In genomic region chr3L:11720780-11721179, dm6 we compare ENCODE assay signal across 1 fruit fly cellular context.
TF ChIP-seq lines count a peak whose summit lies in the region.

Bmcp (plus strand) TSS chr3L:11720934.

TF ChIP-seq in whole organism, embryonic, 481 proteins besides CTCF, POLR2A, EP300 and RAD21 (continued from another document and continues in another):
- TF ChIP-seq CG7745 (tag; optimal IDR thresholded peaks at IDR 0.05; lab: Kevin White, UChicago): no peak
- TF ChIP-seq BtbVII (GFP tag; optimal IDR thresholded peaks at IDR 0.05; lab: Kevin White, UChicago): peak; percentile 38
- TF ChIP-seq chinmo (GFP tag; IDR thresholded peaks at IDR 0.05; lab: Robert Waterston, UW; ENCODE audit: partially characterized antibody): 0 out of 4 replicates have a peak, but pooled peaks have one; percentile 13
- TF ChIP-seq kni (GFP tag; optimal IDR thresholded peaks at IDR 0.05; lab: Kevin White, UChicago): no peak
- TF ChIP-seq az2 (GFP tag; optimal IDR thresholded peaks at IDR 0.05; lab: Kevin White, UChicago): no peak
- no peak for TF ChIP-seq bcd (GFP tag; optimal IDR thresholded peaks at IDR 0.05; lab: Kevin White, UChicago)
- TF ChIP-seq org-1 (GFP tag; optimal IDR thresholded peaks at IDR 0.05; lab: Kevin White, UChicago): no peak
- TF ChIP-seq CG18599 (GFP tag; optimal IDR thresholded peaks at IDR 0.05; lab: Kevin White, UChicago): peak; percentile 7
- TF ChIP-seq ase (GFP tag; IDR thresholded peaks at IDR 0.05; lab: Robert Waterston, UW): no peak
- TF ChIP-seq CG10654 (GFP tag; optimal IDR thresholded peaks at IDR 0.05; lab: Kevin White, UChicago): no peak
- no peak for TF ChIP-seq CG34376 (GFP tag; optimal IDR thresholded peaks at IDR 0.05; lab: Kevin White, UChicago)
- peak; percentile 81 for TF ChIP-seq scrt (GFP tag; optimal IDR thresholded peaks at IDR 0.05; lab: Kevin White, UChicago)
- peak; percentile 2 for TF ChIP-seq nom (GFP tag; optimal IDR thresholded peaks at IDR 0.05; lab: Kevin White, UChicago)
- TF ChIP-seq CG30020 (tag; optimal IDR thresholded peaks at IDR 0.05; lab: Kevin White, UChicago): no peak
- TF ChIP-seq Ravus (GFP tag; IDR thresholded peaks at IDR 0.05; lab: Robert Waterston, UW): no peak
- no peak for TF ChIP-seq CG3847 (GFP tag; IDR thresholded peaks at IDR 0.05; lab: Robert Waterston, UW)
- TF ChIP-seq lov (optimal IDR thresholded peaks at IDR 0.05; lab: Kevin White, UChicago): no peak
- TF ChIP-seq lov (GFP tag; IDR thresholded peaks at IDR 0.05; lab: Robert Waterston, UW): 0 out of 3 replicates have a peak, but pooled peaks have one; percentile 63
- TF ChIP-seq CG14965 (GFP tag; optimal IDR thresholded peaks at IDR 0.05; lab: Kevin White, UChicago; ENCODE audit: borderline replicate concordance): no peak
- TF ChIP-seq CG12219 (GFP tag; optimal IDR thresholded peaks at IDR 0.05; lab: Kevin White, UChicago): no peak
- peak; percentile 48; the same call in 1 of the 2 replicates for TF ChIP-seq CG13287 (GFP tag; IDR thresholded peaks at IDR 0.05; lab: Robert Waterston, UW; ENCODE audit: partially characterized antibody)
- peak; percentile 94 for TF ChIP-seq E2f2 (GFP tag; IDR thresholded peaks at IDR 0.05; lab: Robert Waterston, UW)
- no peak for TF ChIP-seq Side (GFP tag; optimal IDR thresholded peaks at IDR 0.05; lab: Kevin White, UChicago)
- TF ChIP-seq Sry-δ (GFP tag; optimal IDR thresholded peaks at IDR 0.05; lab: Kevin White, UChicago): peak; percentile 21
- TF ChIP-seq CG33213 (GFP tag; optimal IDR thresholded peaks at IDR 0.05; lab: Kevin White, UChicago): peak; percentile 26
- 0 out of 3 replicates have a peak, but pooled peaks have one; percentile 30 for TF ChIP-seq HLH4C (GFP tag; IDR thresholded peaks at IDR 0.05; lab: Robert Waterston, UW; ENCODE audit: partially characterized antibody)
- no peak for TF ChIP-seq H15 (GFP tag; IDR thresholded peaks at IDR 0.05; lab: Robert Waterston, UW)
- TF ChIP-seq nerfin-1 (tag; optimal IDR thresholded peaks at IDR 0.05; lab: Kevin White, UChicago): peak; percentile 46
- no peak for TF ChIP-seq CG6791 (GFP tag; IDR thresholded peaks at IDR 0.05; lab: Robert Waterston, UW; ENCODE audit: partially characterized antibody)
- no peak for TF ChIP-seq CG12155 (GFP tag; optimal IDR thresholded peaks at IDR 0.05; lab: Kevin White, UChicago)
- peak; percentile 27 for TF ChIP-seq B-H2 (GFP tag; optimal IDR thresholded peaks at IDR 0.05; lab: Kevin White, UChicago)
- no peak for TF ChIP-seq ato (GFP tag; IDR thresholded peaks at IDR 0.05; lab: Robert Waterston, UW; ENCODE audit: partially characterized antibody)
- TF ChIP-seq ash1 (GFP tag; optimal IDR thresholded peaks at IDR 0.05; lab: Kevin White, UChicago): no peak
- peak; percentile 26; the same call in 1 of the 2 replicates for TF ChIP-seq vvl (GFP tag; IDR thresholded peaks at IDR 0.05; lab: Robert Waterston, UW)
- peak; percentile 90 for TF ChIP-seq Dp (GFP tag; optimal IDR thresholded peaks at IDR 0.05; lab: Kevin White, UChicago)
- no peak for TF ChIP-seq Dfd (GFP tag; optimal IDR thresholded peaks at IDR 0.05; lab: Kevin White, UChicago)
- peak; percentile 51 for TF ChIP-seq NfI (GFP tag; optimal IDR thresholded peaks at IDR 0.05; lab: Kevin White, UChicago)
- peak; percentile 30 for TF ChIP-seq CG14710 (tag; optimal IDR thresholded peaks at IDR 0.05; lab: Kevin White, UChicago)
- no peak for TF ChIP-seq exex (tag; optimal IDR thresholded peaks at IDR 0.05; lab: Kevin White, UChicago)
- TF ChIP-seq amos (GFP tag; IDR thresholded peaks at IDR 0.05; lab: Robert Waterston, UW; ENCODE audit: partially characterized antibody): 0 out of 2 replicates have a peak, but pooled peaks have one; percentile 7
- TF ChIP-seq her (GFP tag; optimal IDR thresholded peaks at IDR 0.05; lab: Kevin White, UChicago): no peak
- peak; percentile 76 for TF ChIP-seq CG4360 (GFP tag; IDR thresholded peaks at IDR 0.05; lab: Robert Waterston, UW)
- no peak for TF ChIP-seq tgo (GFP tag; IDR thresholded peaks at IDR 0.05; lab: Robert Waterston, UW)
- TF ChIP-seq ci (GFP tag; IDR thresholded peaks at IDR 0.05; lab: Robert Waterston, UW): peak; percentile 33; the same call in 1 of the 3 replicates
- no peak for TF ChIP-seq ssp (GFP tag; IDR thresholded peaks at IDR 0.05; lab: Robert Waterston, UW)
- peak; percentile 65 for TF ChIP-seq pzg (GFP tag; optimal IDR thresholded peaks at IDR 0.05; lab: Kevin White, UChicago)
- TF ChIP-seq CG2199 (GFP tag; IDR thresholded peaks at IDR 0.05; lab: Robert Waterston, UW): no peak
- no peak for TF ChIP-seq CG11093 (GFP tag; IDR thresholded peaks at IDR 0.05; lab: Robert Waterston, UW)
- no peak for TF ChIP-seq CG6272 (GFP tag; IDR thresholded peaks at IDR 0.05; lab: Robert Waterston, UW)
- no peak for TF ChIP-seq CkIIα-i1 (GFP tag; IDR thresholded peaks at IDR 0.05; lab: Robert Waterston, UW)
- no peak for TF ChIP-seq CG10565 (GFP tag; optimal IDR thresholded peaks at IDR 0.05; lab: Kevin White, UChicago)
- no peak for TF ChIP-seq maf-S (GFP tag; optimal IDR thresholded peaks at IDR 0.05; lab: Kevin White, UChicago)
- no peak for TF ChIP-seq Asciz (GFP tag; optimal IDR thresholded peaks at IDR 0.05; lab: Kevin White, UChicago)
- TF ChIP-seq CG11560 (tag; IDR thresholded peaks at IDR 0.05; lab: Robert Waterston, UW): no peak
- no peak for TF ChIP-seq Dref (GFP tag; IDR thresholded peaks at IDR 0.05; lab: Robert Waterston, UW)
- no peak for TF ChIP-seq tap (tag; optimal IDR thresholded peaks at IDR 0.05; lab: Kevin White, UChicago)
- TF ChIP-seq CG11504 (tag; optimal IDR thresholded peaks at IDR 0.05; lab: Kevin White, UChicago): peak; percentile 30
- TF ChIP-seq CG13624 (GFP tag; optimal IDR thresholded peaks at IDR 0.05; lab: Kevin White, UChicago): no peak
- TF ChIP-seq knrl (GFP tag; IDR thresholded peaks at IDR 0.05; lab: Robert Waterston, UW; ENCODE audit: partially characterized antibody): no peak
- no peak for TF ChIP-seq ac (GFP tag; optimal IDR thresholded peaks at IDR 0.05; lab: Kevin White, UChicago)
- TF ChIP-seq CG18764 (GFP tag; optimal IDR thresholded peaks at IDR 0.05; lab: Kevin White, UChicago): no peak
- peak; percentile 50 for TF ChIP-seq CG10267 (tag; optimal IDR thresholded peaks at IDR 0.05; lab: Kevin White, UChicago)
- peak; percentile 35 for TF ChIP-seq Fer1 (GFP tag; optimal IDR thresholded peaks at IDR 0.05; lab: Kevin White, UChicago)
- 0 out of 2 replicates have a peak, but pooled peaks have one; percentile 30 for TF ChIP-seq sna (GFP tag; IDR thresholded peaks at IDR 0.05; lab: Robert Waterston, UW; ENCODE audit: partially characterized antibody)
- TF ChIP-seq CG17186 (GFP tag; optimal IDR thresholded peaks at IDR 0.05; lab: Kevin White, UChicago): peak; percentile 27
- no peak for TF ChIP-seq dan (GFP tag; IDR thresholded peaks at IDR 0.05; lab: Robert Waterston, UW)
- peak; percentile 8 for TF ChIP-seq odd (GFP tag; optimal IDR thresholded peaks at IDR 0.05; lab: Kevin White, UChicago)
- TF ChIP-seq gce (GFP tag; IDR thresholded peaks at IDR 0.05; lab: Robert Waterston, UW): no peak
- no peak for TF ChIP-seq CG7786 (GFP tag; optimal IDR thresholded peaks at IDR 0.05; lab: Kevin White, UChicago)
- peak; percentile 16 for TF ChIP-seq pho (GFP tag; optimal IDR thresholded peaks at IDR 0.05; lab: Kevin White, UChicago)
- no peak for TF ChIP-seq Dbx (GFP tag; IDR thresholded peaks at IDR 0.05; lab: Robert Waterston, UW)
- no peak for TF ChIP-seq Sox102F (GFP tag; optimal IDR thresholded peaks at IDR 0.05; lab: Kevin White, UChicago)
- no peak for TF ChIP-seq CG1233 (GFP tag; optimal IDR thresholded peaks at IDR 0.05; lab: Kevin White, UChicago)
- TF ChIP-seq CG11696 (GFP tag; IDR thresholded peaks at IDR 0.05; lab: Robert Waterston, UW): no peak
- TF ChIP-seq wek (GFP tag; optimal IDR thresholded peaks at IDR 0.05; lab: Kevin White, UChicago): no peak
- no peak for TF ChIP-seq CG4282 (GFP tag; optimal IDR thresholded peaks at IDR 0.05; lab: Kevin White, UChicago)
- no peak for TF ChIP-seq CG31365 (tag; optimal IDR thresholded peaks at IDR 0.05; lab: Kevin White, UChicago)
- TF ChIP-seq chn (GFP tag; optimal IDR thresholded peaks at IDR 0.05; lab: Kevin White, UChicago): no peak
- peak; percentile 24 for TF ChIP-seq Lhr (GFP tag; optimal IDR thresholded peaks at IDR 0.05; lab: Kevin White, UChicago)
- no peak; the same call in 1 of the 2 replicates for TF ChIP-seq hbn (GFP tag; IDR thresholded peaks at IDR 0.05; lab: Robert Waterston, UW; ENCODE audit: partially characterized antibody)
- no peak for TF ChIP-seq Doc2 (GFP tag; IDR thresholded peaks at IDR 0.05; lab: Robert Waterston, UW)
- TF ChIP-seq Kr (GFP tag; optimal IDR thresholded peaks at IDR 0.05; lab: Kevin White, UChicago): no peak
- no peak for TF ChIP-seq slou (GFP tag; optimal IDR thresholded peaks at IDR 0.05; lab: Kevin White, UChicago)
- no peak for TF ChIP-seq fd96Cb (tag; optimal IDR thresholded peaks at IDR 0.05; lab: Kevin White, UChicago)
- TF ChIP-seq CoRest (tag; optimal IDR thresholded peaks at IDR 0.05; lab: Kevin White, UChicago): peak; percentile 35
- no peak for TF ChIP-seq Hr39 (optimal IDR thresholded peaks at IDR 0.05; lab: Kevin White, UChicago)
- no peak for TF ChIP-seq oc (tag; optimal IDR thresholded peaks at IDR 0.05; lab: Kevin White, UChicago)
- TF ChIP-seq Pdp1 (GFP tag; optimal IDR thresholded peaks at IDR 0.05; lab: Kevin White, UChicago): peak in 1 of 2 experiments; percentile 90
- TF ChIP-seq sim (GFP tag; IDR thresholded peaks at IDR 0.05; lab: Robert Waterston, UW): no peak
- no peak for TF ChIP-seq repo (GFP tag; optimal IDR thresholded peaks at IDR 0.05; lab: Kevin White, UChicago)
- TF ChIP-seq da (GFP tag; optimal IDR thresholded peaks at IDR 0.05; lab: Kevin White, UChicago): no peak
- no peak for TF ChIP-seq sug (tag; optimal IDR thresholded peaks at IDR 0.05; lab: Kevin White, UChicago)
- TF ChIP-seq nau (GFP tag; optimal IDR thresholded peaks at IDR 0.05; lab: Kevin White, UChicago): peak; percentile 18
- TF ChIP-seq slp2 (GFP tag; optimal IDR thresholded peaks at IDR 0.05; lab: Kevin White, UChicago): no peak
- peak; percentile 88 for TF ChIP-seq gfzf (GFP tag; optimal IDR thresholded peaks at IDR 0.05; lab: Kevin White, UChicago)
- no peak for TF ChIP-seq Xrp1 (GFP tag; IDR thresholded peaks at IDR 0.05; lab: Robert Waterston, UW)
- no peak for TF ChIP-seq Dek (tag; optimal IDR thresholded peaks at IDR 0.05; lab: Kevin White, UChicago)
- no peak for TF ChIP-seq eve (GFP tag; optimal IDR thresholded peaks at IDR 0.05; lab: Kevin White, UChicago)
- no peak for TF ChIP-seq tin (GFP tag; optimal IDR thresholded peaks at IDR 0.05; lab: Kevin White, UChicago)
- no peak for TF ChIP-seq sc (optimal IDR thresholded peaks at IDR 0.05; lab: Kevin White, UChicago)
- TF ChIP-seq sc (GFP tag; optimal IDR thresholded peaks at IDR 0.05; lab: Kevin White, UChicago): no peak
- TF ChIP-seq CG6813 (GFP tag; optimal IDR thresholded peaks at IDR 0.05; lab: Kevin White, UChicago): no peak
- TF ChIP-seq CG2129 (GFP tag; IDR thresholded peaks at IDR 0.05; lab: Robert Waterston, UW; ENCODE audit: partially characterized antibody): no peak
- TF ChIP-seq CG6683 (GFP tag; optimal IDR thresholded peaks at IDR 0.05; lab: Kevin White, UChicago): no peak
- TF ChIP-seq yki (optimal IDR thresholded peaks at IDR 0.05; lab: Kevin White, UChicago): no peak
- no peak for TF ChIP-seq CG11456 (GFP tag; IDR thresholded peaks at IDR 0.05; lab: Robert Waterston, UW)
- peak; percentile 20 for TF ChIP-seq grau (tag; optimal IDR thresholded peaks at IDR 0.05; lab: Kevin White, UChicago)
- no peak for TF ChIP-seq C15 (GFP tag; IDR thresholded peaks at IDR 0.05; lab: Robert Waterston, UW)
- TF ChIP-seq hth (optimal IDR thresholded peaks at IDR 0.05; lab: Kevin White, UChicago): no peak
- peak; percentile 7 for TF ChIP-seq HmgZ (tag; optimal IDR thresholded peaks at IDR 0.05; lab: Kevin White, UChicago)
- no peak for TF ChIP-seq CG30431 (GFP tag; optimal IDR thresholded peaks at IDR 0.05; lab: Kevin White, UChicago)
- TF ChIP-seq CG12769 (tag; optimal IDR thresholded peaks at IDR 0.05; lab: Kevin White, UChicago): no peak
- TF ChIP-seq lab (GFP tag; optimal IDR thresholded peaks at IDR 0.05; lab: Kevin White, UChicago): peak; percentile 39
- no peak for TF ChIP-seq CG2875 (GFP tag; optimal IDR thresholded peaks at IDR 0.05; lab: Kevin White, UChicago)
- no peak for TF ChIP-seq Atf-2 (GFP tag; optimal IDR thresholded peaks at IDR 0.05; lab: Kevin White, UChicago)
- TF ChIP-seq CG7839 (tag; optimal IDR thresholded peaks at IDR 0.05; lab: Kevin White, UChicago): peak; percentile 12
- peak; percentile 49 for TF ChIP-seq MESR4 (GFP tag; optimal IDR thresholded peaks at IDR 0.05; lab: Kevin White, UChicago)
- TF ChIP-seq Deaf1 (tag; optimal IDR thresholded peaks at IDR 0.05; lab: Kevin White, UChicago): no peak
- no peak for TF ChIP-seq Hr3 (GFP tag; optimal IDR thresholded peaks at IDR 0.05; lab: Kevin White, UChicago)
- TF ChIP-seq CG2116 (GFP tag; optimal IDR thresholded peaks at IDR 0.05; lab: Kevin White, UChicago): peak; percentile 29
- TF ChIP-seq schlank (tag; optimal IDR thresholded peaks at IDR 0.05; lab: Kevin White, UChicago): no peak
- peak; percentile 47; the same call in 1 of the 3 replicates for TF ChIP-seq CG34422 (GFP tag; IDR thresholded peaks at IDR 0.05; lab: Robert Waterston, UW)
- TF ChIP-seq Max (GFP tag; optimal IDR thresholded peaks at IDR 0.05; lab: Kevin White, UChicago): no peak
- TF ChIP-seq Eip74EF (GFP tag; optimal IDR thresholded peaks at IDR 0.05; lab: Kevin White, UChicago): no peak
- TF ChIP-seq kah (GFP tag; optimal IDR thresholded peaks at IDR 0.05; lab: Kevin White, UChicago): peak; percentile 96
- TF ChIP-seq en (GFP tag; optimal IDR thresholded peaks at IDR 0.05; lab: Kevin White, UChicago): no peak
- TF ChIP-seq inv (GFP tag; IDR thresholded peaks at IDR 0.05; lab: Robert Waterston, UW; ENCODE audit: partially characterized antibody): no peak
- peak; percentile 29 for TF ChIP-seq trem (tag; optimal IDR thresholded peaks at IDR 0.05; lab: Kevin White, UChicago)
- TF ChIP-seq dati (GFP tag; IDR thresholded peaks at IDR 0.05; lab: Robert Waterston, UW): no peak
- no peak for TF ChIP-seq gro (GFP tag; optimal IDR thresholded peaks at IDR 0.05; lab: Kevin White, UChicago)
- TF ChIP-seq CG1024 (GFP tag; IDR thresholded peaks at IDR 0.05; lab: Robert Waterston, UW): no peak
- TF ChIP-seq Opbp (GFP tag; IDR thresholded peaks at IDR 0.05; lab: Robert Waterston, UW; ENCODE audit: partially characterized antibody): no peak
- no peak for TF ChIP-seq ken (GFP tag; IDR thresholded peaks at IDR 0.05; lab: Robert Waterston, UW)
- TF ChIP-seq crol (GFP tag; IDR thresholded peaks at IDR 0.05; lab: Robert Waterston, UW): no peak
- TF ChIP-seq Taf1 (GFP tag; IDR thresholded peaks at IDR 0.05; lab: Robert Waterston, UW): no peak
